Worm (Caenorhabditis elegans) whole organism, L2 larva: ENCODE data around the gene pqn-57.

Experiments
- ama-1 ChIP-seq: fragments of 150-350 bp; optimal IDR thresholded peaks from 2 replicates; lab custom pipeline; 2018; ENCODE audit warnings: inconsistent platforms
- egl-27 ChIP-seq: sonication (generic microtip); optimal IDR thresholded peaks from 3 replicates; lab custom pipeline; 2017; ENCODE audit warnings: missing biosample characterization, missing genetic modification reagents, missing genetic modification characterization
- mdl-1 ChIP-seq, 2 experiments: fragments of 150-350 bp in 1 of 2; sonication (generic microtip) in 1 of 2; optimal IDR thresholded peaks; 2 replicates each; lab custom pipeline; 2017; ENCODE audit warnings: missing biosample characterization in 2 of 2, missing genetic modification characterization in 2 of 2
- nhr-10 ChIP-seq: sonication (generic microtip); optimal IDR thresholded peaks from 2 replicates; lab custom pipeline; 2017; ENCODE audit warnings: missing biosample characterization, missing genetic modification characterization
- nhr-129 ChIP-seq: fragments of 150-350 bp; optimal IDR thresholded peaks from 2 replicates; lab custom pipeline; 2014; ENCODE audit warnings: missing biosample characterization, missing genetic modification characterization
- nhr-237 ChIP-seq: fragments of 150-350 bp; optimal IDR thresholded peaks from 2 replicates; lab custom pipeline; 2014; ENCODE audit warnings: missing biosample characterization, missing genetic modification characterization
- nhr-25 ChIP-seq: fragments of 150-350 bp; sonication (generic microtip); optimal IDR thresholded peaks from 3 replicates; lab custom pipeline; 2014; ENCODE audit warnings: missing biosample characterization, missing genetic modification characterization
- skn-1 ChIP-seq: sonication (generic microtip); optimal IDR thresholded peaks from 2 replicates; lab custom pipeline; 2017; ENCODE audit warnings: missing biosample characterization, missing genetic modification characterization
- snpc-4 ChIP-seq: fragments of 150-350 bp; optimal IDR thresholded peaks from 2 replicates; lab custom pipeline; 2014; ENCODE audit warnings: missing biosample characterization, missing genetic modification characterization
- unc-62 ChIP-seq: fragments of 150-350 bp; optimal IDR thresholded peaks from 2 replicates; lab custom pipeline; 2014; ENCODE audit warnings: missing biosample characterization, missing genetic modification reagents, missing genetic modification characterization

ce11 chrX:8308491-8308890 lies 12.3 kb downstream of the pqn-57 start:
- no peak for TF ChIP-seq nhr-25 (tag; lab: Kevin White, UChicago)
- no peak for TF ChIP-seq nhr-10 (tag; lab: Kevin White, UChicago)
- no peak for TF ChIP-seq snpc-4 (tag; lab: Kevin White, UChicago)
- no peak for TF ChIP-seq nhr-129
- no peak for TF ChIP-seq nhr-237 (tag; lab: Kevin White, UChicago)
- no peak for TF ChIP-seq ama-1
- TF ChIP-seq unc-62 = no peak
- TF ChIP-seq egl-27 (tag; lab: Kevin White, UChicago) = no peak
- TF ChIP-seq mdl-1 (tag; optimal IDR thresholded peaks at IDR 0.05; lab: Kevin White, UChicago) = no peak
- TF ChIP-seq skn-1 (tag; lab: Kevin White, UChicago) = no peak
